Worm (Caenorhabditis elegans): ENCODE measurements around the gene F10E7.11.

Gene F10E7.11

ce11 chrII:7144307-7144706, 21.6 kb upstream of the F10E7.11 start, which contains the start of gene npr-31:
npr-31 (plus strand) TSS chrII:7144607.
- TF ChIP-seq W03F9.2 (tag; optimal IDR thresholded peaks at IDR 0.05) (no peak), dao-5 (tag; optimal IDR thresholded peaks at IDR 0.05) (no peak), him-1 (tag; optimal IDR thresholded peaks at IDR 0.05) (no peak)

ce11 chrII:7139064-7139463, 16.4 kb upstream of the F10E7.11 start:
- TF ChIP-seq dao-5 (tag; optimal IDR thresholded peaks at IDR 0.05), result no peak
- TF ChIP-seq him-1 (tag; optimal IDR thresholded peaks at IDR 0.05), result no peak
- TF ChIP-seq W03F9.2 (tag; optimal IDR thresholded peaks at IDR 0.05), result no peak

- no peak for TF ChIP-seq dao-5 (tag; optimal IDR thresholded peaks at IDR 0.05)
- TF ChIP-seq him-1 (tag; optimal IDR thresholded peaks at IDR 0.05), result no peak
- peak; percentile 47 for TF ChIP-seq W03F9.2 (tag; optimal IDR thresholded peaks at IDR 0.05)
Measured at ce11 chrII:7131871-7132693, 9.4 kb upstream of the F10E7.11 start, which contains the start of the genes T07F8.4 and gld-3. T07F8.4 (minus strand) TSS chrII:7132032. gld-3 (plus strand) TSS chrII:7132643.

- TF ChIP-seq W03F9.2 (tag; optimal IDR thresholded peaks at IDR 0.05), result no peak
Measured at ce11 chrII:7126457-7126856, 3.8 kb upstream of the F10E7.11 start, which contains the start of gene F10E7.1. F10E7.1 (plus strand) TSS chrII:7126757.

- TF ChIP-seq dao-5 (tag; optimal IDR thresholded peaks at IDR 0.05) (no peak), W03F9.2 (tag; optimal IDR thresholded peaks at IDR 0.05) (no peak), him-1 (tag; optimal IDR thresholded peaks at IDR 0.05) (no peak)
Measured at ce11 chrII:7121762-7122292, 865 bp downstream of the F10E7.11 start, which contains the start of gene F10E7.2. F10E7.2 (plus strand) TSS chrII:7122242.

- TF ChIP-seq dao-5 (tag; optimal IDR thresholded peaks at IDR 0.05), result no peak
- TF ChIP-seq W03F9.2 (tag; optimal IDR thresholded peaks at IDR 0.05), result no peak
- no peak for TF ChIP-seq him-1 (tag; optimal IDR thresholded peaks at IDR 0.05)
Measured at ce11 chrII:7119525-7119924, 3.2 kb downstream of the F10E7.11 start.

ce11 chrII:7116350-7116749, 6.3 kb downstream of the F10E7.11 start, which contains the start of gene spon-1:
spon-1 (plus strand) TSS chrII:7116557.
- TF ChIP-seq W03F9.2 (tag; optimal IDR thresholded peaks at IDR 0.05) (no peak), dao-5 (tag; optimal IDR thresholded peaks at IDR 0.05) (no peak), him-1 (tag; optimal IDR thresholded peaks at IDR 0.05) (no peak)

ce11 chrII:7115638-7116037, 7.1 kb downstream of the F10E7.11 start, which contains the start of gene cutl-5:
cutl-5 (minus strand) TSS chrII:7115906.
- TF ChIP-seq dao-5 (tag; optimal IDR thresholded peaks at IDR 0.05), result no peak
- no peak for TF ChIP-seq him-1 (tag; optimal IDR thresholded peaks at IDR 0.05)
- no peak for TF ChIP-seq W03F9.2 (tag; optimal IDR thresholded peaks at IDR 0.05)

- TF ChIP-seq him-1 (tag; optimal IDR thresholded peaks at IDR 0.05) (no peak), W03F9.2 (tag; optimal IDR thresholded peaks at IDR 0.05) (no peak), dao-5 (tag; optimal IDR thresholded peaks at IDR 0.05) (no peak)
Measured at ce11 chrII:7112780-7113179, 9.9 kb downstream of the F10E7.11 start, which contains the start of gene F10E7.6. F10E7.6 (plus strand) TSS chrII:7113080.

ce11 chrII:7111657-7112049, 11.0 kb downstream of the F10E7.11 start, which contains the start of gene F10E7.5:
F10E7.5 (plus strand) TSS chrII:7111978.
- TF ChIP-seq W03F9.2 (tag; optimal IDR thresholded peaks at IDR 0.05) (no peak), him-1 (tag; optimal IDR thresholded peaks at IDR 0.05) (peak; percentile 51)

- TF ChIP-seq him-1 (tag; optimal IDR thresholded peaks at IDR 0.05), result no peak
- TF ChIP-seq dao-5 (tag; optimal IDR thresholded peaks at IDR 0.05), result no peak
- no peak for TF ChIP-seq W03F9.2 (tag; optimal IDR thresholded peaks at IDR 0.05)
Measured at ce11 chrII:7111012-7111656, 11.6 kb downstream of the F10E7.11 start.

- TF ChIP-seq him-1 (tag; optimal IDR thresholded peaks at IDR 0.05) (no peak), dao-5 (tag; optimal IDR thresholded peaks at IDR 0.05) (no peak), W03F9.2 (tag; optimal IDR thresholded peaks at IDR 0.05) (no peak)
Measured at ce11 chrII:7109956-7110355, 12.7 kb downstream of the F10E7.11 start, which contains the start of gene F10E7.9. F10E7.9 (minus strand) TSS chrII:7110056.

ce11 chrII:7106313-7106712, 16.4 kb downstream of the F10E7.11 start:
- TF ChIP-seq W03F9.2 (tag; optimal IDR thresholded peaks at IDR 0.05) (no peak), him-1 (tag; optimal IDR thresholded peaks at IDR 0.05) (no peak), dao-5 (tag; optimal IDR thresholded peaks at IDR 0.05) (no peak)

Measured in whole organism, L4/young adult.